Fruit fly (Drosophila melanogaster): ENCODE data around the gene CtsF.

dm6 chr3R:5268495-5268894 is 16.9 kb upstream of the CtsF start:
- TF ChIP-seq Abd-B (GFP tag; optimal IDR thresholded peaks at IDR 0.05) = no peak
- no peak for TF ChIP-seq OdsH (GFP tag; optimal IDR thresholded peaks at IDR 0.05)
- TF ChIP-seq pan (optimal IDR thresholded peaks at IDR 0.05) = no peak
- no peak for TF ChIP-seq dmrt93B (GFP tag; optimal IDR thresholded peaks at IDR 0.05)
- peak; percentile 44 for TF ChIP-seq Vsx2 (GFP tag; optimal IDR thresholded peaks at IDR 0.05; ENCODE audit: partially characterized antibody)
- TF ChIP-seq GATAd (GFP tag; optimal IDR thresholded peaks at IDR 0.05) = no peak
- TF ChIP-seq Hr83 (GFP tag; optimal IDR thresholded peaks at IDR 0.05; ENCODE audit: poor library complexity, severe bottlenecking) = no peak
- no peak for TF ChIP-seq Sp1 (GFP tag; optimal IDR thresholded peaks at IDR 0.05)
- TF ChIP-seq Dfd (GFP tag; optimal IDR thresholded peaks at IDR 0.05) = no peak
- TF ChIP-seq fru (GFP tag; optimal IDR thresholded peaks at IDR 0.05) = no peak
- TF ChIP-seq CG9705 (GFP tag; optimal IDR thresholded peaks at IDR 0.05) = no peak
- TF ChIP-seq h (GFP tag; optimal IDR thresholded peaks at IDR 0.05) = no peak
- TF ChIP-seq sv (GFP tag; optimal IDR thresholded peaks at IDR 0.05) = no peak

Data from whole organism, wandering third instar larva.